Fruit fly (Drosophila melanogaster) whole organism: ENCODE measurements around the gene CG13465.

ENCODE experiments used
- CG8478 ChIP-seq: fragments of >200 bp; optimal IDR thresholded peaks from 2 replicates; lab custom pipeline; 2018; ENCODE audit warnings: inconsistent platforms
- Dll ChIP-seq: fragments of >200 bp; optimal IDR thresholded peaks from 2 replicates; lab custom pipeline; 2017
- EcR ChIP-seq, 2 experiments: fragments of >200 bp; optimal IDR thresholded peaks; 2 replicates each; lab custom pipeline; 2017; ENCODE audit warnings: missing biosample characterization in 2 of 2, missing genetic modification characterization in 2 of 2, missing genetic modification reagents in 2 of 2
- psq ChIP-seq: fragments of >200 bp; optimal IDR thresholded peaks from 2 replicates; lab custom pipeline; 2017

dm6 chr3L:14944231-14944630 is at the start of gene CG13465:
- TF ChIP-seq Dll (lab: Kevin White, UChicago) (no peak), psq (lab: Kevin White, UChicago) (no peak), CG8478 (lab: Kevin White, UChicago) (no peak), EcR (GFP tag; optimal IDR thresholded peaks at IDR 0.05; lab: Kevin White, UChicago) (no peak)
